Fruit fly (Drosophila melanogaster) whole organism, pupa: ENCODE results near the gene CG31635.
A peak's percentile ranks its signal among the peaks of the same experiment; 100 is the strongest.

Experiments used
- CG10348 ChIP-seq: fragments of 200-800 bp; sonication (Bioruptor generic); IDR thresholded peaks from 2 replicates; pipeline ENCODE4 v1.3.6; 2022; ENCODE audit warnings: missing biosample characterization, missing genetic modification characterization
- CG12605 ChIP-seq: fragments of 200-800 bp; sonication (Bioruptor generic); IDR thresholded peaks from 2 replicates; pipeline ENCODE4 v1.3.6; 2022; ENCODE audit warnings: missing biosample characterization, missing genetic modification characterization
- CG13204 ChIP-seq: fragments of 200-800 bp; sonication (Bioruptor generic); optimal IDR thresholded peaks from 2 replicates; lab custom pipeline; 2018; ENCODE audit warnings: missing biosample characterization, mild to moderate bottlenecking, missing genetic modification characterization, moderate library complexity
- CG14655 ChIP-seq: fragments of 200-800 bp; sonication (Bioruptor generic); optimal IDR thresholded peaks from 3 replicates; lab custom pipeline; 2017; ENCODE audit warnings: mild to moderate bottlenecking, missing biosample characterization, missing genetic modification reagents, missing genetic modification characterization
- CG15710 ChIP-seq: fragments of 200-800 bp; sonication (Bioruptor generic); optimal IDR thresholded peaks from 2 replicates; lab custom pipeline; 2018; ENCODE audit warnings: missing biosample characterization, mild to moderate bottlenecking, missing genetic modification characterization, moderate library complexity
- CG17806 ChIP-seq: fragments of 200-800 bp; sonication (Bioruptor generic); optimal IDR thresholded peaks from 2 replicates; lab custom pipeline; 2018; ENCODE audit warnings: missing biosample characterization, mild to moderate bottlenecking, missing genetic modification characterization, moderate library complexity
- CG32121 ChIP-seq: fragments of 200-800 bp; sonication (Bioruptor generic); IDR thresholded peaks from 2 replicates; pipeline ENCODE4 v1.3.6; 2022; ENCODE audit warnings: missing biosample characterization, missing genetic modification characterization
- CG34367 ChIP-seq: fragments of 200-800 bp; sonication (Bioruptor generic); optimal IDR thresholded peaks from 2 replicates; lab custom pipeline; 2018; ENCODE audit warnings: missing biosample characterization, mild to moderate bottlenecking, missing genetic modification characterization
- CG4496 ChIP-seq: fragments of 200-800 bp; sonication (Bioruptor generic); IDR thresholded peaks from 3 replicates; pipeline ENCODE4 v1.3.6; 2022; ENCODE audit warnings: missing biosample characterization, missing genetic modification characterization
- CG8159 ChIP-seq: fragments of 200-800 bp; sonication (Bioruptor generic); optimal IDR thresholded peaks from 3 replicates; lab custom pipeline; 2018; ENCODE audit warnings: missing biosample characterization, mild to moderate bottlenecking, missing genetic modification characterization, moderate library complexity
- CG8301 ChIP-seq: fragments of 200-800 bp; sonication (Bioruptor generic); optimal IDR thresholded peaks from 2 replicates; lab custom pipeline; 2018; ENCODE audit warnings: missing biosample characterization, mild to moderate bottlenecking, missing genetic modification characterization
- CG9948 ChIP-seq: fragments of 200-800 bp; sonication (Bioruptor generic); optimal IDR thresholded peaks from 2 replicates; lab custom pipeline; 2018; ENCODE audit warnings: missing biosample characterization, mild to moderate bottlenecking, missing genetic modification characterization, moderate library complexity
- D1 ChIP-seq: fragments of 200-800 bp; sonication (Bioruptor generic); optimal IDR thresholded peaks from 2 replicates; lab custom pipeline; 2018; ENCODE audit warnings: missing biosample characterization, mild to moderate bottlenecking, missing genetic modification characterization, moderate library complexity
- EcR ChIP-seq: fragments of 200-800 bp; sonication (Bioruptor generic); optimal IDR thresholded peaks from 3 replicates; lab custom pipeline; 2019; ENCODE audit warnings: missing biosample characterization, missing genetic modification characterization, mild to moderate bottlenecking, moderate library complexity, missing genetic modification reagents
- Ets98B ChIP-seq: fragments of 200-800 bp; sonication (Bioruptor generic); IDR thresholded peaks from 2 replicates; pipeline ENCODE4 v1.3.6; 2022; ENCODE audit warnings: missing biosample characterization, missing genetic modification characterization
- Pif1A ChIP-seq: fragments of 200-800 bp; sonication (Bioruptor generic); optimal IDR thresholded peaks from 3 replicates; lab custom pipeline; 2016; ENCODE audit warnings: missing biosample characterization, missing genetic modification characterization
- Pif1B ChIP-seq: fragments of 200-800 bp; sonication (Bioruptor generic); optimal IDR thresholded peaks from 3 replicates; lab custom pipeline; 2016; ENCODE audit warnings: missing biosample characterization, missing genetic modification characterization
- Snoo ChIP-seq: fragments of 200-800 bp; sonication (Bioruptor generic); optimal IDR thresholded peaks from 3 replicates; lab custom pipeline; 2017; ENCODE audit warnings: missing biosample characterization, mild to moderate bottlenecking, missing genetic modification characterization, inconsistent platforms
- fd96Ca ChIP-seq: fragments of 200-800 bp; sonication (Bioruptor generic); IDR thresholded peaks from 3 replicates; pipeline ENCODE4 v1.3.6; 2022; ENCODE audit warnings: missing biosample characterization, missing genetic modification characterization
- gl ChIP-seq: fragments of 200-800 bp; sonication (Bioruptor generic); optimal IDR thresholded peaks from 2 replicates; lab custom pipeline; 2018; ENCODE audit warnings: missing biosample characterization, mild to moderate bottlenecking, missing genetic modification characterization
- rn ChIP-seq: fragments of 200-800 bp; sonication (Bioruptor generic); IDR thresholded peaks from 2 replicates; pipeline ENCODE4 v1.3.6; 2022; ENCODE audit warnings: missing biosample characterization, missing genetic modification characterization

The CG31635 gene

DNA sequence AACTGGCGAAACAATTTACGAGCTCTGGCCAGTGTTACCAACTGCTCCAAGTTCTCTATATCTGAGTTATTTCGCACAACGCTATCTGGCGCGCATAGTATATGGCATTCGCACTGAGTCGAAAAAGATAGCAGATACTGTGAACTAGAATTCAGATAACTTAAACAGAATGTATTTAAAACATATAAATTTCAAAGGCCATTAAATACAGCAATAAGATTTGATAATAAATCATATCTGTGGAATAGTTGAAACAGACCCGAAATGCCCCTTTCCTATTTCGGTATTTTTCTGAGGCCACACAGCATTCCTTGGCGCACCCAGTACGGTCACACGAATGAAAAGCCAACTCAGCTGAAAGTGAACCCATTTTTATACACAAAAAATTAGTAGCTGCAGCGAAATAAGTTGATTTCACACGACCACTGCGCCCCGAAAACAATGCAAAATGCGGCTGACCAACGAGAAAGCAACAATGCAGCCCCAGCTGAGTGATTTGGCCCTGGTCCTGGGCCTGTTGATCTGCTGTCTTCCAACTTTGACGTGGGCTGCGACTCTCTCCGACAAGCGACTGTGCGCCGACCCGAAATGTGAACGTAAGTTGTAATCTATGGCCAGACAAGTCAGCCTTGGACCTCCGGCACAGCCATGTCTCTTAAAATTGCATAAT, at the start of gene CG31635, which contains the start of gene Tango1:
TSS of gene CG31635 (minus strand) at position 30 of the 670 bp plus-strand sequence.
TSS of gene Tango1 (plus strand) at position 304 of the 670 bp plus-strand sequence.
- TF ChIP-seq CG13204 (GFP tag; lab: Kevin White, UChicago): no peak
- no peak for TF ChIP-seq D1 (tag; lab: Kevin White, UChicago)
- TF ChIP-seq CG15710 (tag; lab: Kevin White, UChicago): no peak
- no peak for TF ChIP-seq EcR
- no peak for TF ChIP-seq CG32121
- TF ChIP-seq Ets98B: peak; percentile 36; the same call in 1 of the 2 replicates
- no peak for TF ChIP-seq Snoo (tag; lab: Kevin White, UChicago)
- no peak for TF ChIP-seq fd96Ca (GFP tag; lab: Robert Waterston, UW)
- no peak for TF ChIP-seq CG12605 (GFP tag; lab: Robert Waterston, UW)

dm6 chr2L:6698387-6698786, 49.5 kb upstream of the CG31635 start:
- TF ChIP-seq CG17806 (tag; lab: Kevin White, UChicago) (peak; percentile 60), CG9948 (peak; percentile 55), CG10348 (GFP tag; lab: Robert Waterston, UW) (no peak), D1 (tag; lab: Kevin White, UChicago) (no peak), Ets98B (peak; percentile 83), Snoo (tag; lab: Kevin White, UChicago) (peak; percentile 55), CG32121 (peak; percentile 89), CG8159 (tag; lab: Kevin White, UChicago) (peak; percentile 62), CG15710 (tag; lab: Kevin White, UChicago) (peak; percentile 57), CG12605 (GFP tag; lab: Robert Waterston, UW) (peak; percentile 78), gl (tag; lab: Kevin White, UChicago) (no peak), fd96Ca (GFP tag; lab: Robert Waterston, UW) (peak; percentile 83; the same call in 2 of the 3 replicates), CG8301 (peak; percentile 66), CG13204 (GFP tag; lab: Kevin White, UChicago) (no peak), CG4496 (GFP tag; lab: Robert Waterston, UW) (peak; percentile 89), rn (peak; percentile 65), CG34367 (tag; lab: Kevin White, UChicago) (peak; percentile 55), EcR (no peak), Pif1B (peak; percentile 64), CG14655 (GFP tag; lab: Kevin White, UChicago) (peak; percentile 62), Pif1A (GFP tag; lab: Kevin White, UChicago) (peak; percentile 65)
- TF ChIP-seq, all 21 proteins: peak for 16

dm6 chr2L:6696229-6696628, 47.3 kb upstream of the CG31635 start:
- TF ChIP-seq fd96Ca (GFP tag; lab: Robert Waterston, UW) (no peak), CG13204 (GFP tag; lab: Kevin White, UChicago) (no peak), Ets98B (no peak), D1 (tag; lab: Kevin White, UChicago) (no peak), CG8301 (no peak), CG9948 (no peak), CG17806 (tag; lab: Kevin White, UChicago) (no peak), Pif1B (no peak), CG10348 (GFP tag; lab: Robert Waterston, UW) (no peak), CG32121 (no peak)

- TF ChIP-seq Snoo (tag; lab: Kevin White, UChicago) (peak; percentile 44), CG8301 (peak; percentile 81), CG8159 (tag; lab: Kevin White, UChicago) (peak; percentile 83), D1 (tag; lab: Kevin White, UChicago) (peak; percentile 43), Ets98B (no peak), CG10348 (GFP tag; lab: Robert Waterston, UW) (no peak), CG14655 (GFP tag; lab: Kevin White, UChicago) (peak; percentile 86), Pif1A (GFP tag; lab: Kevin White, UChicago) (peak; percentile 65), CG15710 (tag; lab: Kevin White, UChicago) (peak; percentile 77), CG4496 (GFP tag; lab: Robert Waterston, UW) (0 out of 3 replicates have a peak, but pooled peaks have one; percentile 59), rn (no peak), CG12605 (GFP tag; lab: Robert Waterston, UW) (0 out of 2 replicates have a peak, but pooled peaks have one; percentile 23), CG32121 (no peak), CG13204 (GFP tag; lab: Kevin White, UChicago) (peak; percentile 55), fd96Ca (GFP tag; lab: Robert Waterston, UW) (peak; percentile 30; the same call in 1 of the 3 replicates), CG34367 (tag; lab: Kevin White, UChicago) (peak; percentile 66), EcR (no peak), CG17806 (tag; lab: Kevin White, UChicago) (peak; percentile 52), gl (tag; lab: Kevin White, UChicago) (no peak), Pif1B (peak; percentile 39), CG9948 (peak; percentile 69)
Observed at dm6 chr2L:6693794-6694254, 44.9 kb upstream of the CG31635 start.

- TF ChIP-seq CG15710 (tag; lab: Kevin White, UChicago): peak; percentile 1
- no peak for TF ChIP-seq Snoo (tag; lab: Kevin White, UChicago)
- peak; percentile 59 for TF ChIP-seq CG14655 (GFP tag; lab: Kevin White, UChicago)
- TF ChIP-seq CG34367 (tag; lab: Kevin White, UChicago): peak; percentile 14
- TF ChIP-seq CG17806 (tag; lab: Kevin White, UChicago): peak; percentile 33
- peak; percentile 25 for TF ChIP-seq CG9948
- no peak for TF ChIP-seq rn
- peak; percentile 22 for TF ChIP-seq Pif1A (GFP tag; lab: Kevin White, UChicago)
- TF ChIP-seq CG8159 (tag; lab: Kevin White, UChicago): peak; percentile 4
- peak; percentile 30 for TF ChIP-seq CG8301
Observed at dm6 chr2L:6692048-6692447, 43.1 kb upstream of the CG31635 start.
